Worm (Caenorhabditis elegans): ENCODE measurements around the gene cyp-29A2.

Gene cyp-29A2

ce11 chrV:11250735-11251134 is 33.4 kb downstream of the cyp-29A2 start, which contains the start of gene T19B10.12:
TSS of gene T19B10.12 (plus strand) at chrV:11251035.
- TF ChIP-seq unc-86 (tag; optimal IDR thresholded peaks at IDR 0.05) (no peak), sox-4 (tag; optimal IDR thresholded peaks at IDR 0.05) (no peak), K09A11.1 (tag; optimal IDR thresholded peaks at IDR 0.05; ENCODE audit: insufficient read depth) (no peak), rnt-1 (tag; optimal IDR thresholded peaks at IDR 0.05) (no peak), nfya-1 (tag; optimal IDR thresholded peaks at IDR 0.05) (no peak), ceh-18 (tag; optimal IDR thresholded peaks at IDR 0.05) (no peak), madf-2 (tag; optimal IDR thresholded peaks at IDR 0.05) (no peak), Y22D7AL.16 (tag; optimal IDR thresholded peaks at IDR 0.05) (no peak), F13H6.1 (tag; optimal IDR thresholded peaks at IDR 0.05) (no peak), npax-4 (tag; optimal IDR thresholded peaks at IDR 0.05) (no peak), ama-1 (optimal IDR thresholded peaks at IDR 0.05) (no peak), dmd-4 (tag; optimal IDR thresholded peaks at IDR 0.05; ENCODE audit: borderline replicate concordance) (no peak), ceh-9 (tag; optimal IDR thresholded peaks at IDR 0.05) (no peak), ceh-6 (GFP tag; optimal IDR thresholded peaks at IDR 0.05) (no peak)

- TF ChIP-seq ceh-19 (GFP tag; optimal IDR thresholded peaks at IDR 0.05): no peak
- TF ChIP-seq elt-4 (tag; optimal IDR thresholded peaks at IDR 0.05): no peak
- no peak for TF ChIP-seq K02D7.2 (tag; optimal IDR thresholded peaks at IDR 0.05)
- no peak for TF ChIP-seq ahr-1 (tag; optimal IDR thresholded peaks at IDR 0.05)
- TF ChIP-seq Y22D7AL.16 (tag; optimal IDR thresholded peaks at IDR 0.05): no peak
- TF ChIP-seq ceh-48 (tag; optimal IDR thresholded peaks at IDR 0.05): no peak
Observed at ce11 chrV:11251798-11252197, 34.4 kb downstream of the cyp-29A2 start.

- no peak for TF ChIP-seq unc-42 (tag; optimal IDR thresholded peaks at IDR 0.05)
- TF ChIP-seq eyg-1 (tag; optimal IDR thresholded peaks at IDR 0.05): no peak
- no peak for TF ChIP-seq ceh-34 (tag; optimal IDR thresholded peaks at IDR 0.05)
- TF ChIP-seq ceh-48 (tag; optimal IDR thresholded peaks at IDR 0.05): no peak
- TF ChIP-seq ref-2 (tag; optimal IDR thresholded peaks at IDR 0.05): no peak
- no peak for TF ChIP-seq K09A11.1 (tag; optimal IDR thresholded peaks at IDR 0.05; ENCODE audit: insufficient read depth)
- no peak for TF ChIP-seq ceh-14 (tag; optimal IDR thresholded peaks at IDR 0.05)
- TF ChIP-seq pqm-1 (tag; optimal IDR thresholded peaks at IDR 0.05): no peak
- TF ChIP-seq unc-55 (GFP tag; optimal IDR thresholded peaks at IDR 0.05): no peak
- TF ChIP-seq pha-4 (tag; optimal IDR thresholded peaks at IDR 0.05): no peak
- no peak for TF ChIP-seq unc-86 (tag; optimal IDR thresholded peaks at IDR 0.05)
- no peak for TF ChIP-seq pax-1 (tag; optimal IDR thresholded peaks at IDR 0.05)
- TF ChIP-seq ztf-16 (tag; optimal IDR thresholded peaks at IDR 0.05): no peak
- no peak for TF ChIP-seq odd-2 (tag; optimal IDR thresholded peaks at IDR 0.05)
Observed at ce11 chrV:11252429-11252828, 35.0 kb downstream of the cyp-29A2 start, which contains the start of gene srsx-33. TSS of gene srsx-33 (minus strand) at chrV:11252529.

ce11 chrV:11254980-11255379 is 37.6 kb downstream of the cyp-29A2 start, which contains the start of gene srsx-31:
TSS of gene srsx-31 (minus strand) at chrV:11255080.
- no peak for TF ChIP-seq ceh-30 (tag; optimal IDR thresholded peaks at IDR 0.05)
- no peak for TF ChIP-seq K09A11.1 (tag; optimal IDR thresholded peaks at IDR 0.05; ENCODE audit: insufficient read depth)
- TF ChIP-seq lim-6 (tag; optimal IDR thresholded peaks at IDR 0.05): no peak
- no peak for TF ChIP-seq tbx-7 (tag; optimal IDR thresholded peaks at IDR 0.05)
- TF ChIP-seq mec-3 (tag; optimal IDR thresholded peaks at IDR 0.05; ENCODE audit: borderline replicate concordance): no peak
- TF ChIP-seq dmd-4 (tag; optimal IDR thresholded peaks at IDR 0.05; ENCODE audit: borderline replicate concordance): no peak
- no peak for TF ChIP-seq ceh-18 (tag; optimal IDR thresholded peaks at IDR 0.05)
- TF ChIP-seq pha-4 (tag; optimal IDR thresholded peaks at IDR 0.05): no peak
- TF ChIP-seq odd-2 (tag; optimal IDR thresholded peaks at IDR 0.05): no peak
- TF ChIP-seq unc-3 (GFP tag; conservative IDR thresholded peaks at IDR 0.05): no peak
- no peak for TF ChIP-seq unc-3 (tag; optimal IDR thresholded peaks at IDR 0.05)
- TF ChIP-seq ceh-48 (tag; optimal IDR thresholded peaks at IDR 0.05): no peak
- TF ChIP-seq ets-4 (tag; optimal IDR thresholded peaks at IDR 0.05): no peak
- no peak for TF ChIP-seq fkh-10 (GFP tag; optimal IDR thresholded peaks at IDR 0.05)
- TF ChIP-seq ceh-31 (tag; optimal IDR thresholded peaks at IDR 0.05): no peak
- no peak for TF ChIP-seq unc-42 (tag; optimal IDR thresholded peaks at IDR 0.05)
- no peak for TF ChIP-seq zip-5 (tag; optimal IDR thresholded peaks at IDR 0.05)
